Fruit fly (Drosophila melanogaster): ENCODE measurements around the gene CG32212.

Gene CG32212

DNA sequence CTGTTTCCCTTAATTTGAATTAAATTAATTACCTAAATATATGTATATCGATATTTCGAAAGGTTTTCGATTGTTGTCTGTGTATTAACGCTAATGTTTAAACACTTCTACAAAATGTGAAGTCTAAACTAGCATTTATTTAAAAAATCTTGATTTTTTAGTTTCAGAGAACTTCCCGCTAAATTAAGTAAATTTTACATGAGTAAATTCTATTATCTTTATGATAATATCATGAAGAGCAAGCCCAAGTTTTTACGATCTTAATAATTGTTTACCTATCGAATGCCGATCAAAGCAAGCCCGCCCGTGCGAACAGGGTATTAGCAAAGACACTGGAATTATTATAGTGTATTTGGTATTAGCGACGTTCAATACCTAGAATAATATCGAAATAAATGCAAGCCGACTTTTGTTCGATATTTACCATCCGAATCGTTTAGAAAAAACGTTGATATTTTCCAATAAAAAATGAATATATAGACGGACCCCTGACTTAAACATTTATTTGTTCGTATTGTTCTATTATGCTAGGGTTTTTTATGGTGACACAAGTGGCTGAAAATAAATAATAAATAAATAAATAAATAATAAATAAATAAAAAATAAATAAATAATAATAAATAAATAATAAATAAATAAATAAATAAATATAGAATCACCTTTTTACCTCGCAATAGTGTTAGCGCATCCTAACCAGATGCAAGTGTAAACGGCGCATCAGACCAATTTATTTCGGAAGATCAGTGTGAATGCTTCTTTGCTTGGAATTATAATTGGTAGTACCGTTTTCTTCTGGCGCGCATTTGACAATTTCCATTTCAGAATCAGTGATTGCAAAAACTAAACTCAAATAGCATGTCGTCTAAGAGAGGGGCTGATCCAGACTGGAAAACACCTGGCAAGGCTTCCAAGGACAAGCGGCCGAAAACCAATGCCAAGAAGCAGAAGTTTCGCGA, 40.7 kb upstream of the CG32212 start, which contains the start of the genes CG33062 and Chd3 (continued):
- peak; percentile 53 for TF ChIP-seq E2f2 (GFP tag; IDR thresholded peaks at IDR 0.05)
- no peak for TF ChIP-seq C15 (GFP tag; IDR thresholded peaks at IDR 0.05)
- TF ChIP-seq CG10274 (GFP tag; optimal IDR thresholded peaks at IDR 0.05): no peak
- no peak for TF ChIP-seq br (optimal IDR thresholded peaks at IDR 0.05)
- TF ChIP-seq CG10366 (GFP tag; IDR thresholded peaks at IDR 0.05): no peak; the same call in 1 of the 2 replicates
- TF ChIP-seq CG14667 (GFP tag; IDR thresholded peaks at IDR 0.05): no peak
- no peak for TF ChIP-seq inv (GFP tag; IDR thresholded peaks at IDR 0.05; ENCODE audit: partially characterized antibody)
- TF ChIP-seq CG7271 (tag; optimal IDR thresholded peaks at IDR 0.05): no peak
- TF ChIP-seq CG14965 (GFP tag; optimal IDR thresholded peaks at IDR 0.05; ENCODE audit: borderline replicate concordance): no peak
- peak; percentile 55 for TF ChIP-seq CG6272 (GFP tag; IDR thresholded peaks at IDR 0.05)
- no peak for TF ChIP-seq Mes4 (GFP tag; optimal IDR thresholded peaks at IDR 0.05)
- no peak for TF ChIP-seq tio (GFP tag; optimal IDR thresholded peaks at IDR 0.05)
- 0 out of 2 replicates have a peak, but pooled peaks have one; percentile 40 for TF ChIP-seq CG9215 (GFP tag; IDR thresholded peaks at IDR 0.05)
- no peak for TF ChIP-seq CG15514 (GFP tag; optimal IDR thresholded peaks at IDR 0.05)
- TF ChIP-seq hkb (optimal IDR thresholded peaks at IDR 0.05): no peak
- no peak for TF ChIP-seq hkb (GFP tag; IDR thresholded peaks at IDR 0.05)
- no peak for TF ChIP-seq TFAM (GFP tag; optimal IDR thresholded peaks at IDR 0.05)
- TF ChIP-seq exex (tag; optimal IDR thresholded peaks at IDR 0.05): no peak
- peak; percentile 61; the same call in 3 of the 4 replicates for TF ChIP-seq Dll (GFP tag; IDR thresholded peaks at IDR 0.05; ENCODE audit: partially characterized antibody)
- peak; percentile 29 for TF ChIP-seq CG15696 (tag; optimal IDR thresholded peaks at IDR 0.05)
- no peak for TF ChIP-seq cato (GFP tag; optimal IDR thresholded peaks at IDR 0.05; ENCODE audit: borderline replicate concordance)
- 0 out of 3 replicates have a peak, but pooled peaks have one; percentile 3 for TF ChIP-seq zfh1 (GFP tag; IDR thresholded peaks at IDR 0.05)
- no peak for TF ChIP-seq lov (optimal IDR thresholded peaks at IDR 0.05)
- no peak for TF ChIP-seq lov (GFP tag; IDR thresholded peaks at IDR 0.05)
- TF ChIP-seq CG17802 (tag; optimal IDR thresholded peaks at IDR 0.05): peak; percentile 90
- TF ChIP-seq disco-r (GFP tag; optimal IDR thresholded peaks at IDR 0.05): no peak
- TF ChIP-seq unc-4 (GFP tag; IDR thresholded peaks at IDR 0.05; ENCODE audit: partially characterized antibody): no peak
- no peak for TF ChIP-seq Atf6 (GFP tag; IDR thresholded peaks at IDR 0.05)
- TF ChIP-seq sr (GFP tag; IDR thresholded peaks at IDR 0.05): no peak
- TF ChIP-seq dmrt11E (tag; optimal IDR thresholded peaks at IDR 0.05): peak; percentile 55
- TF ChIP-seq gcm (GFP tag; optimal IDR thresholded peaks at IDR 0.05): no peak
- TF ChIP-seq HLH4C (GFP tag; IDR thresholded peaks at IDR 0.05; ENCODE audit: partially characterized antibody): peak; percentile 32; the same call in 1 of the 3 replicates
- no peak for TF ChIP-seq CG10431 (GFP tag; optimal IDR thresholded peaks at IDR 0.05)
- TF ChIP-seq wdn (GFP tag; IDR thresholded peaks at IDR 0.05): no peak
- 0 out of 3 replicates have a peak, but pooled peaks have one; percentile 32 for TF ChIP-seq CG34422 (GFP tag; IDR thresholded peaks at IDR 0.05)
- TF ChIP-seq CG10209 (GFP tag; optimal IDR thresholded peaks at IDR 0.05): peak; percentile 31
- TF ChIP-seq CG9932 (GFP tag; IDR thresholded peaks at IDR 0.05): peak; percentile 52; the same call in 1 of the 2 replicates
- no peak for TF ChIP-seq sqz (GFP tag; optimal IDR thresholded peaks at IDR 0.05)
- no peak for TF ChIP-seq lbe (GFP tag; optimal IDR thresholded peaks at IDR 0.05)
- no peak for TF ChIP-seq zen2 (GFP tag; IDR thresholded peaks at IDR 0.05; ENCODE audit: partially characterized antibody)
- TF ChIP-seq gro (GFP tag; optimal IDR thresholded peaks at IDR 0.05): no peak
- TF ChIP-seq cg (GFP tag; optimal IDR thresholded peaks at IDR 0.05): no peak
- peak; percentile 11 for TF ChIP-seq Sry-δ (GFP tag; optimal IDR thresholded peaks at IDR 0.05)
- TF ChIP-seq CG12299 (tag; optimal IDR thresholded peaks at IDR 0.05): no peak
- TF ChIP-seq NC2β (GFP tag; optimal IDR thresholded peaks at IDR 0.05): no peak
- no peak for TF ChIP-seq Doc2 (GFP tag; IDR thresholded peaks at IDR 0.05)
- no peak for TF ChIP-seq abd-A (tag; optimal IDR thresholded peaks at IDR 0.05)
- no peak for TF ChIP-seq CG12104 (GFP tag; optimal IDR thresholded peaks at IDR 0.05)
- no peak for TF ChIP-seq HmgD (GFP tag; optimal IDR thresholded peaks at IDR 0.05)
